Worm (Caenorhabditis elegans): ENCODE measurements around the gene F54D8.6.

F54D8.6 gene

ce11 chrIII:5136033-5136597 lies 33.3 kb downstream of the F54D8.6 start, which contains the start of gene tbx-2:
tbx-2 (minus strand) TSS chrIII:5136296.
- TF ChIP-seq elt-3 (tag; optimal IDR thresholded peaks at IDR 0.05) (no peak), nhr-19 (GFP tag; conservative IDR thresholded peaks at IDR 0.05) (no peak), ztf-11 (tag; optimal IDR thresholded peaks at IDR 0.05) (no peak), lin-14 (GFP tag; optimal IDR thresholded peaks at IDR 0.05) (peak; percentile 23), sptf-1 (tag; optimal IDR thresholded peaks at IDR 0.05) (no peak), rnt-1 (tag; optimal IDR thresholded peaks at IDR 0.05) (peak; percentile 27), C04F5.9 (tag; optimal IDR thresholded peaks at IDR 0.05) (no peak), Y116A8C.19 (tag; optimal IDR thresholded peaks at IDR 0.05; ENCODE audit: borderline replicate concordance) (no peak), zip-4 (GFP tag; optimal IDR thresholded peaks at IDR 0.05) (no peak), unc-130 (tag; optimal IDR thresholded peaks at IDR 0.05) (no peak), blmp-1 (tag; optimal IDR thresholded peaks at IDR 0.05) (no peak), nhr-20 (tag; optimal IDR thresholded peaks at IDR 0.05) (peak; percentile 9), nhr-85 (tag) (peak; percentile 63), F16B12.6 (tag; optimal IDR thresholded peaks at IDR 0.05) (no peak), mdl-1 (tag; optimal IDR thresholded peaks at IDR 0.05) (peak in 1 of 2 experiments; percentile 9), nhr-76 (tag; optimal IDR thresholded peaks at IDR 0.05) (no peak), efl-3 (GFP tag; optimal IDR thresholded peaks at IDR 0.05) (no peak), egl-13 (tag; optimal IDR thresholded peaks at IDR 0.05) (no peak), nhr-84 (tag; optimal IDR thresholded peaks at IDR 0.05) (no peak), pqm-1 (tag; optimal IDR thresholded peaks at IDR 0.05) (no peak), ceh-82 (tag; optimal IDR thresholded peaks at IDR 0.05) (no peak), tbx-2 (tag; optimal IDR thresholded peaks at IDR 0.05) (peak; percentile 99), lin-39 (tag; optimal IDR thresholded peaks at IDR 0.05) (no peak), snpc-4 (tag; optimal IDR thresholded peaks at IDR 0.05) (no peak), sox-4 (tag; optimal IDR thresholded peaks at IDR 0.05) (no peak), ceh-90 (tag; optimal IDR thresholded peaks at IDR 0.05) (no peak), skn-1 (tag; optimal IDR thresholded peaks at IDR 0.05) (no peak), efl-1 (optimal IDR thresholded peaks at IDR 0.05) (no peak), efl-1 (GFP tag; optimal IDR thresholded peaks at IDR 0.05 in 1 of 2) (peak in 1 of 2 experiments; percentile 90), nhr-90 (tag; optimal IDR thresholded peaks at IDR 0.05; ENCODE audit: poor library complexity) (no peak), mef-2 (tag; optimal IDR thresholded peaks at IDR 0.05) (no peak), lsy-2 (tag; optimal IDR thresholded peaks at IDR 0.05) (peak in 1 of 2 experiments; percentile 48), nhr-71 (tag; optimal IDR thresholded peaks at IDR 0.05) (peak; percentile 37), nhr-11 (tag; optimal IDR thresholded peaks at IDR 0.05) (no peak), nhr-47 (tag; optimal IDR thresholded peaks at IDR 0.05) (peak; percentile 13), egl-27 (tag; optimal IDR thresholded peaks at IDR 0.05) (no peak), snu-23 (GFP tag; optimal IDR thresholded peaks at IDR 0.05) (peak; percentile 19), lin-35 (GFP tag; optimal IDR thresholded peaks at IDR 0.05) (no peak), nhr-12 (tag; optimal IDR thresholded peaks at IDR 0.05) (no peak), isw-1 (GFP tag; IDR thresholded peaks at IDR 0.05) (no peak)

DNA sequence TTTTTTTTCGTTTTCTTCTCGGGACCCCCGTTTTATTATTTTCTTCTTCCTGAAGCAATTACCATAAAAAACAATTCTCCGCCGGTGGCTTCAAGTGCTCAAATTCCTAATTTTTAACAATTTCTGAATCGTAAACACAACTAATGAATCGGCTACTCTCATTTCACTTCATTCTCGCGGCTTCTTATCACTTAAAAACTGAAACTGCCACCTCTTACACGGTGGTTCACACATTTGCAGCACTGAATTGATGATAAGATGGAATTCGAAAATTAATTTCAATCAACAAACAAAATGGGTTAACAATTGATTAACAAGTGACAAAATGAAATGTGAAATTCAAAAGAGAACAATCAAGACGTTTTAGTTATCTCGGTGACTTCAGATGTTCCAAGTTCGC lies 34.3 kb downstream of the F54D8.6 start:
- TF ChIP-seq efl-1 (optimal IDR thresholded peaks at IDR 0.05) (no peak), efl-1 (GFP tag; optimal IDR thresholded peaks at IDR 0.05 in 1 of 2) (peak in 1 of 2 experiments; percentile 59), fos-1 (tag; optimal IDR thresholded peaks at IDR 0.05) (no peak), pax-3 (tag; optimal IDR thresholded peaks at IDR 0.05) (no peak), rnt-1 (tag; optimal IDR thresholded peaks at IDR 0.05) (no peak), tbx-2 (tag; optimal IDR thresholded peaks at IDR 0.05) (peak; percentile 19), nhr-85 (tag) (peak; percentile 35), ces-1 (GFP tag; optimal IDR thresholded peaks at IDR 0.05) (no peak), xbp-1 (tag; optimal IDR thresholded peaks at IDR 0.05) (no peak), elt-2 (tag; optimal IDR thresholded peaks at IDR 0.05) (peak; percentile 13), isw-1 (GFP tag; IDR thresholded peaks at IDR 0.05) (no peak), jun-1 (tag; optimal IDR thresholded peaks at IDR 0.05) (no peak), nhr-28 (tag; optimal IDR thresholded peaks at IDR 0.05) (no peak), unc-98 (GFP tag; IDR thresholded peaks at IDR 0.05) (no peak), dpl-1 (GFP tag; optimal IDR thresholded peaks at IDR 0.05) (no peak), hpl-2 (GFP tag; optimal IDR thresholded peaks at IDR 0.05) (no peak), nhr-11 (tag; optimal IDR thresholded peaks at IDR 0.05) (no peak)

Measured in whole organism, L1 larva.